Worm (Caenorhabditis elegans) whole organism, mixed stage, embryonic: ENCODE measurements around the gene K03H1.9.

Experiments used
- drap-1 ChIP-seq: fragments of 200-800 bp; sonication (Bioruptor generic); optimal IDR thresholded peaks from 3 replicates; lab custom pipeline; 2018; ENCODE audit warnings: mild to moderate bottlenecking, missing genetic modification characterization, missing compliant biosample characterization
- elt-3 ChIP-seq: fragments of 150-350 bp; optimal IDR thresholded peaks from 2 replicates; lab custom pipeline; 2014; ENCODE audit warnings: missing biosample characterization, missing genetic modification characterization
- mab-5 ChIP-seq: fragments of 150-350 bp; optimal IDR thresholded peaks from 2 replicates; lab custom pipeline; 2014; ENCODE audit warnings: missing biosample characterization, missing genetic modification characterization
- nhr-237 ChIP-seq: fragments of 150-350 bp; optimal IDR thresholded peaks from 2 replicates; lab custom pipeline; 2014; ENCODE audit warnings: missing biosample characterization, missing genetic modification characterization
- nhr-28 ChIP-seq: fragments of 150-350 bp; optimal IDR thresholded peaks from 2 replicates; lab custom pipeline; 2014; ENCODE audit warnings: missing biosample characterization, missing genetic modification characterization
- sem-2 ChIP-seq: fragments of 200-800 bp; sonication (Bioruptor generic); optimal IDR thresholded peaks from 2 replicates; lab custom pipeline; 2018; ENCODE audit warnings: mild to moderate bottlenecking, missing genetic modification characterization, missing compliant biosample characterization
- snpc-4 ChIP-seq: fragments of 150-350 bp; optimal IDR thresholded peaks from 2 replicates; lab custom pipeline; 2014; ENCODE audit warnings: missing biosample characterization, missing genetic modification characterization
- unc-39 ChIP-seq: fragments of 150-350 bp; optimal IDR thresholded peaks from 2 replicates; lab custom pipeline; 2014; ENCODE audit warnings: missing biosample characterization, missing genetic modification characterization
- unc-62 ChIP-seq: fragments of 150-350 bp; optimal IDR thresholded peaks from 2 replicates; lab custom pipeline; 2014; ENCODE audit warnings: missing biosample characterization, missing genetic modification reagents, missing genetic modification characterization
- ztf-11 ChIP-seq: fragments of 150-350 bp; optimal IDR thresholded peaks from 2 replicates; lab custom pipeline; 2014; ENCODE audit warnings: missing biosample characterization, missing genetic modification characterization

DNA sequence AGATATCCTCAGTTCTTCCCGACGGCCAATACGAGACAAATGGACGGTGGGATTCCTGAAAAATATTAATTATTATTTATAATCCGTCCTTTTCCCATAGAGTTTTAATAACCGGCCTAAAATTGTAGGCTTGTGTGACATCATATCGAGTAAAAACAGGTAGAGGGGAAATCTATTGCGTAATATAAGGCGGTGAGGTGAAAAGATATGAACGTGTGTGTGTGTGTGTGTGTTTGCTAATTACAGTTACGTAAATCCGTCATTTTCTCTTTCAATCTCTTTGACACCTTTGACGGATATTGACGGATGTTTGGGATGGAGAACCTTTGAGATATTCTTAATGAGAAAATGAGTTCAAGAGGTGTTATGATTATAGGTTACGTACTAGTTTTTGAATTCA lies 24.2 kb upstream of the K03H1.9 start:
- peak; percentile 8 for TF ChIP-seq nhr-237 (tag; lab: Kevin White, UChicago)
- TF ChIP-seq mab-5: no peak
- no peak for TF ChIP-seq sem-2
- no peak for TF ChIP-seq snpc-4 (tag; lab: Kevin White, UChicago)
- TF ChIP-seq drap-1 (GFP tag; lab: Kevin White, UChicago): no peak
- no peak for TF ChIP-seq ztf-11
- no peak for TF ChIP-seq elt-3
- TF ChIP-seq unc-62: peak; percentile 65
- no peak for TF ChIP-seq unc-39
- no peak for TF ChIP-seq nhr-28 (tag; lab: Kevin White, UChicago)
